Worm (Caenorhabditis elegans): ENCODE measurements around the gene F59E12.6.

DNA sequence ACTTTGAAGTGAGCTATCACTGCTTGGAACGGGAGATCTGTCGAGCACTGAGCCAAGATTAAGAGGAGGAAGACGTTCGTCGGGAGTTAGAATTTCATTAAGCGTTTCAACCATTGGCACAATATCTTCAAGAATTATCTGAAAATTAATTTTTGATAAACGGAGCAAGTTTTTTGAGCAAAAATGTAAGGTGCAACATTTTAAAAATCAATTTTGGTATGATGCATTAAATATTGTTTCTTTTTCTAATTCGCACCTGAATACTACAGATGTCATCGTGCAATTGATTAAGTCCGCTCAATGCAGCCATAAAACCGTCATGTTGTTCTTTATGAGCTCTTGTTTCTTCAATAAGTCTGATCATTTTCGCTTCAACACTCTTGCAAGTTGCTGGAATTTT is 17.5 kb upstream of the F59E12.6 start, which contains the start of gene ddl-1:
- TF ChIP-seq ama-1 (optimal IDR thresholded peaks at IDR 0.05) (no peak), hmbx-1 (tag; optimal IDR thresholded peaks at IDR 0.05) (no peak), ets-7 (tag; optimal IDR thresholded peaks at IDR 0.05) (no peak), pes-1 (GFP tag; IDR thresholded peaks at IDR 0.05) (no peak), flt-1 (GFP tag; IDR thresholded peaks at IDR 0.05) (no peak)
